Worm (Caenorhabditis elegans) whole organism, L1 larva: ENCODE results near the gene M163.22.

Source experiments
- C04F5.9 ChIP-seq: sonication (generic microtip); optimal IDR thresholded peaks from 2 replicates; lab custom pipeline; 2016; ENCODE audit warnings: missing genetic modification characterization, missing compliant biosample characterization
- C16A3.4 ChIP-seq: fragments of 150-350 bp; optimal IDR thresholded peaks from 2 replicates; lab custom pipeline; 2014; ENCODE audit warnings: missing biosample characterization, missing genetic modification characterization
- C34B4.2 ChIP-seq: sonication (generic microtip); optimal IDR thresholded peaks from 2 replicates; lab custom pipeline; 2017; ENCODE audit warnings: mild to moderate bottlenecking, missing genetic modification characterization, missing compliant biosample characterization
- Y116A8C.19 ChIP-seq: sonication (generic microtip); optimal IDR thresholded peaks from 2 replicates; lab custom pipeline; 2016; ENCODE audit warnings: missing compliant biosample characterization, missing genetic modification characterization, borderline replicate concordance
- aha-1 ChIP-seq: fragments of 150-350 bp; optimal IDR thresholded peaks from 2 replicates; lab custom pipeline; 2014; ENCODE audit warnings: missing biosample characterization, missing genetic modification characterization
- ama-1 ChIP-seq: fragments of 150-350 bp; optimal IDR thresholded peaks from 2 replicates; lab custom pipeline; 2014
- blmp-1 ChIP-seq: fragments of 150-350 bp; optimal IDR thresholded peaks from 2 replicates; lab custom pipeline; 2014; ENCODE audit warnings: missing biosample characterization, missing genetic modification characterization
- ceh-63 ChIP-seq: fragments of 200-800 bp; sonication (Bioruptor generic); optimal IDR thresholded peaks from 2 replicates; lab custom pipeline; 2018; ENCODE audit warnings: mild to moderate bottlenecking, missing genetic modification characterization, missing compliant biosample characterization
- ceh-82 ChIP-seq, 3 experiments: fragments of 150-350 bp in 1 of 3; sonication (generic microtip) in 2 of 3; optimal IDR thresholded peaks; 2 replicates each; lab custom pipeline; 2014 to 2017; ENCODE audit warnings: missing biosample characterization in 3 of 3, missing genetic modification characterization in 3 of 3
- ces-1 ChIP-seq: fragments of 150-350 bp; optimal IDR thresholded peaks from 2 replicates; lab custom pipeline; 2014; ENCODE audit warnings: missing biosample characterization, missing genetic modification reagents, missing genetic modification characterization
- dpl-1 ChIP-seq, 3 experiments: fragments of 150-350 bp in 2 of 3; sonication (generic microtip) in 1 of 3; optimal IDR thresholded peaks; 2 replicates each; lab custom pipeline; 2014 to 2017; ENCODE audit warnings: missing biosample characterization in 3 of 3, missing genetic modification characterization in 3 of 3, missing genetic modification reagents in 3 of 3
- efl-1 ChIP-seq, 4 experiments: fragments of 150-350 bp; optimal IDR thresholded peaks in 3 of 4; peaks in 1 of 4; 1 replicate in 1 of 4; 2 replicates in 3 of 4; lab custom pipeline; 2014; ENCODE audit warnings: missing biosample characterization in 2 of 4, missing genetic modification characterization in 2 of 4, missing genetic modification reagents in 2 of 4
- efl-3 ChIP-seq: fragments of 200-800 bp; sonication (Bioruptor generic); optimal IDR thresholded peaks from 2 replicates; lab custom pipeline; 2018; ENCODE audit warnings: mild to moderate bottlenecking, missing genetic modification characterization, missing compliant biosample characterization
- elt-2 ChIP-seq: sonication (generic microtip); optimal IDR thresholded peaks from 2 replicates; lab custom pipeline; 2016; ENCODE audit warnings: missing genetic modification characterization, mild to moderate bottlenecking, inconsistent platforms, missing compliant biosample characterization, missing genetic modification reagents
- elt-3 ChIP-seq, 6 experiments: fragments of 150-350 bp in 1 of 6; sonication (generic microtip); optimal IDR thresholded peaks; 2 replicates each; lab custom pipeline; 2017 to 2018; ENCODE audit warnings: missing biosample characterization in 6 of 6, missing genetic modification characterization in 6 of 6, inconsistent platforms in 1 of 6
- fkh-10 ChIP-seq: sonication (generic microtip); optimal IDR thresholded peaks from 2 replicates; lab custom pipeline; 2017; ENCODE audit warnings: missing biosample characterization, missing genetic modification reagents, missing genetic modification characterization
- fos-1 ChIP-seq: fragments of 150-350 bp; optimal IDR thresholded peaks from 2 replicates; lab custom pipeline; 2014; ENCODE audit warnings: missing biosample characterization, missing genetic modification characterization
- grh-1 ChIP-seq: fragments of 200-800 bp; sonication (Bioruptor generic); IDR thresholded peaks from 2 replicates; pipeline ENCODE4 v1.3.6; 2022; ENCODE audit warnings: missing genetic modification reagents, missing genetic modification characterization, missing compliant biosample characterization
- irx-1 ChIP-seq: sonication (generic microtip); optimal IDR thresholded peaks from 2 replicates; lab custom pipeline; 2016; ENCODE audit warnings: missing genetic modification characterization, missing compliant biosample characterization
- isw-1 ChIP-seq: fragments of 200-800 bp; sonication (Bioruptor generic); IDR thresholded peaks from 2 replicates; pipeline ENCODE4 v1.3.6; 2022; ENCODE audit warnings: missing genetic modification characterization, missing compliant biosample characterization
- jun-1 ChIP-seq: fragments of 150-350 bp; optimal IDR thresholded peaks from 2 replicates; lab custom pipeline; 2014; ENCODE audit warnings: missing biosample characterization, missing genetic modification reagents, missing genetic modification characterization
- lin-14 ChIP-seq: fragments of 200-800 bp; sonication (Bioruptor generic); optimal IDR thresholded peaks from 2 replicates; lab custom pipeline; 2018; ENCODE audit warnings: mild to moderate bottlenecking, missing genetic modification characterization, moderate library complexity, missing compliant biosample characterization
- lin-15B ChIP-seq: fragments of 150-350 bp; sonication (generic microtip); optimal IDR thresholded peaks from 3 replicates; lab custom pipeline; 2014; ENCODE audit warnings: missing biosample characterization, missing genetic modification characterization
- lin-35 ChIP-seq, 2 experiments: fragments of 150-350 bp; optimal IDR thresholded peaks; 2 replicates each; lab custom pipeline; 2014; ENCODE audit warnings: missing biosample characterization in 2 of 2, missing genetic modification characterization in 2 of 2, missing genetic modification reagents in 2 of 2
- lin-39 ChIP-seq: fragments of 150-350 bp; optimal IDR thresholded peaks from 2 replicates; lab custom pipeline; 2014; ENCODE audit warnings: missing biosample characterization, missing genetic modification reagents, missing genetic modification characterization
- lsy-2 ChIP-seq, 2 experiments: fragments of 150-350 bp; optimal IDR thresholded peaks; 2 replicates each; lab custom pipeline; 2014; ENCODE audit warnings: missing biosample characterization in 2 of 2, missing genetic modification characterization in 2 of 2
- mdl-1 ChIP-seq, 2 experiments: fragments of 150-350 bp; optimal IDR thresholded peaks; 2 replicates each; lab custom pipeline; 2014 to 2017; ENCODE audit warnings: missing biosample characterization in 2 of 2, missing genetic modification characterization in 2 of 2, inconsistent platforms in 1 of 2
- nhr-11 ChIP-seq: fragments of 150-350 bp; optimal IDR thresholded peaks from 2 replicates; lab custom pipeline; 2014; ENCODE audit warnings: missing biosample characterization, missing genetic modification characterization
- nhr-12 ChIP-seq: sonication (generic microtip); optimal IDR thresholded peaks from 2 replicates; lab custom pipeline; 2017; ENCODE audit warnings: missing biosample characterization, missing genetic modification characterization
- nhr-237 ChIP-seq: fragments of 150-350 bp; optimal IDR thresholded peaks from 2 replicates; lab custom pipeline; 2014; ENCODE audit warnings: missing biosample characterization, missing genetic modification characterization
- nhr-28 ChIP-seq: fragments of 150-350 bp; optimal IDR thresholded peaks from 2 replicates; lab custom pipeline; 2014; ENCODE audit warnings: missing biosample characterization, missing genetic modification characterization
- nhr-47 ChIP-seq: sonication (generic microtip); optimal IDR thresholded peaks from 2 replicates; lab custom pipeline; 2016; ENCODE audit warnings: mild to moderate bottlenecking, missing genetic modification characterization, moderate library complexity, missing compliant biosample characterization
- nhr-71 ChIP-seq: sonication (generic microtip); optimal IDR thresholded peaks from 2 replicates; lab custom pipeline; 2016; ENCODE audit warnings: mild to moderate bottlenecking, missing genetic modification characterization, moderate library complexity, missing compliant biosample characterization
- nhr-85 ChIP-seq: sonication (generic microtip); peaks from one replicate; lab custom pipeline; 2016; ENCODE audit warnings: missing genetic modification characterization, inconsistent platforms, missing compliant biosample characterization
- nhr-90 ChIP-seq: sonication (generic microtip); optimal IDR thresholded peaks from 2 replicates; lab custom pipeline; 2016; ENCODE audit warnings: mild to moderate bottlenecking, missing genetic modification characterization, missing compliant biosample characterization; ENCODE audit not compliant: poor library complexity
- pag-3 ChIP-seq: sonication (generic microtip); optimal IDR thresholded peaks from 2 replicates; lab custom pipeline; 2017; ENCODE audit warnings: missing genetic modification characterization, mild to moderate bottlenecking, missing compliant biosample characterization, antibody characterized with exemption, borderline replicate concordance; ENCODE audit not compliant: insufficient read depth
- pqm-1 ChIP-seq: sonication (generic microtip); optimal IDR thresholded peaks from 3 replicates; lab custom pipeline; 2017; ENCODE audit warnings: missing biosample characterization, missing genetic modification characterization
- rnt-1 ChIP-seq: sonication (generic microtip); optimal IDR thresholded peaks from 2 replicates; lab custom pipeline; 2016; ENCODE audit warnings: mild to moderate bottlenecking, missing genetic modification characterization, moderate library complexity, missing compliant biosample characterization
- snpc-4 ChIP-seq: fragments of 150-350 bp; optimal IDR thresholded peaks from 2 replicates; lab custom pipeline; 2014; ENCODE audit warnings: missing biosample characterization, missing genetic modification characterization
- swsn-7 ChIP-seq: sonication (generic microtip); optimal IDR thresholded peaks from 2 replicates; lab custom pipeline; 2016; ENCODE audit warnings: missing genetic modification characterization, missing compliant biosample characterization
- tlp-1 ChIP-seq: fragments of 150-350 bp; optimal IDR thresholded peaks from 2 replicates; lab custom pipeline; 2014; ENCODE audit warnings: missing biosample characterization, missing genetic modification characterization
- unc-130 ChIP-seq: fragments of 150-350 bp; optimal IDR thresholded peaks from 2 replicates; lab custom pipeline; 2017; ENCODE audit warnings: missing biosample characterization, missing genetic modification characterization, inconsistent platforms
- unc-62 ChIP-seq: fragments of 150-350 bp; optimal IDR thresholded peaks from 2 replicates; lab custom pipeline; 2014; ENCODE audit warnings: missing biosample characterization, missing genetic modification reagents, missing genetic modification characterization
- unc-86 ChIP-seq: sonication (generic microtip); optimal IDR thresholded peaks from 2 replicates; lab custom pipeline; 2016; ENCODE audit warnings: missing genetic modification characterization, missing compliant biosample characterization
- zag-1 ChIP-seq: fragments of 150-350 bp; optimal IDR thresholded peaks from 2 replicates; lab custom pipeline; 2014; ENCODE audit warnings: missing biosample characterization, missing genetic modification characterization
- ztf-4 ChIP-seq: fragments of 150-350 bp; optimal IDR thresholded peaks from 2 replicates; lab custom pipeline; 2014; ENCODE audit warnings: missing biosample characterization, missing genetic modification characterization

M163.22 gene

ce11 chrX:14480248-14480647 is 14.6 kb downstream of the M163.22 start, which contains the start of gene gfi-3 (continued):
- TF ChIP-seq elt-3 (tag; optimal IDR thresholded peaks at IDR 0.05; lab: Kevin White, UChicago) (peak in 3 of 6 experiments; percentile 7 to 74 (median 43)), fkh-10 (GFP tag; lab: Kevin White, UChicago) (peak; percentile 6), lin-39 (peak; percentile 85), ztf-4 (tag; lab: Kevin White, UChicago) (peak; percentile 57), efl-3 (no peak), lin-14 (GFP tag; lab: Kevin White, UChicago) (peak; percentile 94), C34B4.2 (tag; lab: Kevin White, UChicago) (no peak), lin-35 (GFP tag; optimal IDR thresholded peaks at IDR 0.05; lab: Kevin White, UChicago) (peak; percentile 72 to 86), grh-1 (peak; percentile 84), ceh-63 (no peak), lsy-2 (tag; optimal IDR thresholded peaks at IDR 0.05; lab: Kevin White, UChicago) (peak; percentile 79 to 86), isw-1 (GFP tag; lab: Robert Waterston, UW) (peak; percentile 64), nhr-28 (tag; lab: Kevin White, UChicago) (no peak), elt-2 (tag; lab: Kevin White, UChicago) (peak; percentile 45), unc-130 (tag; lab: Kevin White, UChicago) (peak; percentile 51), fos-1 (tag; lab: Kevin White, UChicago) (peak; percentile 55), nhr-12 (tag; lab: Kevin White, UChicago) (no peak), ces-1 (GFP tag; lab: Kevin White, UChicago) (no peak), lin-15B (tag; lab: Kevin White, UChicago) (peak; percentile 43), C04F5.9 (tag; lab: Kevin White, UChicago) (no peak), ama-1 (lab: Kevin White, UChicago) (no peak), dpl-1 (GFP tag; optimal IDR thresholded peaks at IDR 0.05; lab: Kevin White, UChicago) (peak; percentile 68 to 79 (median 74)), jun-1 (tag; lab: Kevin White, UChicago) (peak; percentile 71), nhr-47 (tag; lab: Kevin White, UChicago) (peak; percentile 89), nhr-237 (tag; lab: Kevin White, UChicago) (no peak), nhr-85 (tag; lab: Kevin White, UChicago) (peak; percentile 92), aha-1 (tag; lab: Kevin White, UChicago) (peak; percentile 42), efl-1 (optimal IDR thresholded peaks at IDR 0.05; lab: Kevin White, UChicago) (peak; percentile 66 to 74), efl-1 (GFP tag; optimal IDR thresholded peaks at IDR 0.05 in 1 of 2; lab: Kevin White, UChicago) (peak; percentile 58 to 97), nhr-90 (tag; lab: Kevin White, UChicago) (peak; percentile 88), tlp-1 (tag; lab: Kevin White, UChicago) (no peak), rnt-1 (tag; lab: Kevin White, UChicago) (peak; percentile 91), unc-86 (peak; percentile 73), nhr-11 (peak; percentile 15), zag-1 (tag; lab: Kevin White, UChicago) (no peak), unc-62 (no peak), pag-3 (tag; lab: Kevin White, UChicago) (no peak), C16A3.4 (tag; lab: Kevin White, UChicago) (peak; percentile 76), irx-1 (tag; lab: Kevin White, UChicago) (peak; percentile 72), mdl-1 (tag; optimal IDR thresholded peaks at IDR 0.05; lab: Kevin White, UChicago) (peak in 1 of 2 experiments; percentile 63), pqm-1 (no peak), ceh-82 (tag; optimal IDR thresholded peaks at IDR 0.05; lab: Kevin White, UChicago) (peak; percentile 73 to 80 (median 79)), swsn-7 (peak; percentile 93), Y116A8C.19 (tag; lab: Kevin White, UChicago) (no peak), blmp-1 (tag; lab: Kevin White, UChicago) (peak; percentile 56), snpc-4 (peak; percentile 89), nhr-71 (tag; lab: Kevin White, UChicago) (peak; percentile 93)
- TF ChIP-seq, all 84 proteins: peak for 54
